Fruit fly (Drosophila melanogaster): Measurements from ENCODE around the gene CG18558.

DNA sequence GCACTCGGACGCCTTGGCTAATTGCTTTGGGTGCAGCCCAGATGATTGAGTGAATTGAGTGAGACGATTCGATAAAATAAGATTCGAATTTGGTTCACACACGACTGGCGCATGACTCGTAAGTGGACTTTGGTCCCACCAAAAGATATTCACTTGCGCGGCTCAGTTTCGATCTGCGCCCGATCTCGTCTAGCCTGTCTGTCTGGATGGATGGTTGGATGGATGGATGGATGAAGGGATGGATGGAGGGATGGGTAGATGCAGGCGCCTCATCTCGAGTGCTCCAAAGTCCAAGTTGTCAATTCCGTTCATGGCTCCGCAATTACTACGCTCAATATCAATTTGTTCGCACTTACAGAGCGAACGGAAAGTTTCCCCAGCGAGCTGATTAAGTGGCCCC lies 41.8 kb downstream of the CG18558 start:
- TF ChIP-seq h (GFP tag; optimal IDR thresholded peaks at IDR 0.05): no peak
- no peak for TF ChIP-seq dsf (GFP tag; optimal IDR thresholded peaks at IDR 0.05; ENCODE audit: borderline replicate concordance)
- TF ChIP-seq dmrt93B (GFP tag; optimal IDR thresholded peaks at IDR 0.05): no peak
- no peak for TF ChIP-seq lola (GFP tag; optimal IDR thresholded peaks at IDR 0.05)
- TF ChIP-seq Mio (GFP tag; optimal IDR thresholded peaks at IDR 0.05): no peak
- no peak for TF ChIP-seq br (GFP tag; optimal IDR thresholded peaks at IDR 0.05)
- no peak for TF ChIP-seq rgr (GFP tag; optimal IDR thresholded peaks at IDR 0.05)
- no peak for TF ChIP-seq CrebA (GFP tag; optimal IDR thresholded peaks at IDR 0.05; ENCODE audit: borderline replicate concordance)
- TF ChIP-seq Hr83 (GFP tag; optimal IDR thresholded peaks at IDR 0.05; ENCODE audit: poor library complexity, severe bottlenecking): no peak
